Worm (Caenorhabditis elegans) whole organism, L4 larva: Measurements from ENCODE around the gene ska-3.
"Not testable (repeated sequence)": the region's sequence is repeated elsewhere in the genome, so short reads cannot be mapped to it uniquely, and the experiment has no call there.

Source experiments
- T26A8.4 ChIP-seq: fragments of 200-800 bp; sonication (Bioruptor generic); IDR thresholded peaks from 2 replicates; pipeline ENCODE4 v1.3.6; 2022; ENCODE audit warnings: missing genetic modification characterization, missing compliant biosample characterization
- Y48G9A.11 ChIP-seq: fragments of 200-800 bp; sonication (Bioruptor generic); IDR thresholded peaks from 2 replicates; pipeline ENCODE4 v1.3.6; 2022; ENCODE audit warnings: missing genetic modification reagents, missing genetic modification characterization, missing compliant biosample characterization
- arid-1 ChIP-seq: fragments of 200-800 bp; sonication (Bioruptor generic); conservative IDR thresholded peaks from 2 replicates; pipeline ENCODE4 v1.3.6; 2022; ENCODE audit warnings: missing genetic modification reagents, missing genetic modification characterization, missing compliant biosample characterization
- attf-4 ChIP-seq: sonication (generic microtip); optimal IDR thresholded peaks from 3 replicates; lab custom pipeline; 2017; ENCODE audit warnings: missing biosample characterization, missing genetic modification characterization
- ceh-44 ChIP-seq: fragments of 200-800 bp; sonication (Bioruptor generic); IDR thresholded peaks from 2 replicates; pipeline ENCODE4 v1.3.6; 2022; ENCODE audit warnings: missing genetic modification reagents, missing genetic modification characterization, missing compliant biosample characterization
- ces-1 ChIP-seq: fragments of 150-350 bp; sonication (generic microtip); optimal IDR thresholded peaks from 4 replicates; lab custom pipeline; 2014; ENCODE audit warnings: missing biosample characterization, missing genetic modification reagents, missing genetic modification characterization
- ctbp-1 ChIP-seq: fragments of 200-800 bp; sonication (Bioruptor generic); IDR thresholded peaks from 2 replicates; pipeline ENCODE4 v1.3.6; 2022; ENCODE audit warnings: missing genetic modification reagents, missing genetic modification characterization, missing compliant biosample characterization
- daf-16 ChIP-seq, 3 experiments: sonication (generic microtip); optimal IDR thresholded peaks; 2 replicates each; lab custom pipeline; 2016 to 2017; ENCODE audit warnings: missing genetic modification characterization in 3 of 3, missing genetic modification reagents in 3 of 3, mild to moderate bottlenecking in 2 of 3, missing compliant biosample characterization in 2 of 3, missing biosample characterization in 1 of 3, moderate library complexity in 1 of 3
- dmd-6 ChIP-seq: fragments of 200-800 bp; sonication (Bioruptor generic); IDR thresholded peaks from 2 replicates; pipeline ENCODE4 v1.3.6; 2022; ENCODE audit warnings: missing genetic modification reagents, missing genetic modification characterization, missing compliant biosample characterization
- dmd-8 ChIP-seq: fragments of 200-800 bp; sonication (Bioruptor generic); IDR thresholded peaks from 2 replicates; pipeline ENCODE4 v1.3.6; 2022; ENCODE audit warnings: missing genetic modification characterization, missing compliant biosample characterization
- egl-43 ChIP-seq: fragments of 200-800 bp; sonication (Bioruptor generic); IDR thresholded peaks from 2 replicates; pipeline ENCODE4 v1.3.6; 2022; ENCODE audit warnings: missing genetic modification reagents, missing genetic modification characterization, missing compliant biosample characterization
- hlh-11 ChIP-seq: fragments of 200-800 bp; sonication (Bioruptor generic); optimal IDR thresholded peaks from 2 replicates; lab custom pipeline; 2018; ENCODE audit warnings: mild to moderate bottlenecking, missing genetic modification characterization, missing compliant biosample characterization
- hlh-30 ChIP-seq: sonication (generic microtip); optimal IDR thresholded peaks from 2 replicates; lab custom pipeline; 2017; ENCODE audit warnings: antibody characterized with exemption, mild to moderate bottlenecking, missing genetic modification characterization, missing compliant biosample characterization; ENCODE audit not compliant: insufficient read depth
- hmg-1.1 ChIP-seq: fragments of 200-800 bp; sonication (Bioruptor generic); IDR thresholded peaks from 2 replicates; pipeline ENCODE4 v1.3.6; 2022; ENCODE audit warnings: missing genetic modification reagents, missing genetic modification characterization, missing compliant biosample characterization
- lim-7 ChIP-seq: fragments of 200-800 bp; sonication (Bioruptor generic); IDR thresholded peaks from 2 replicates; pipeline ENCODE4 v1.3.6; 2022; ENCODE audit warnings: missing genetic modification characterization, missing compliant biosample characterization
- lin-1 ChIP-seq: fragments of 200-800 bp; sonication (Bioruptor generic); IDR thresholded peaks from 2 replicates; pipeline ENCODE4 v1.3.6; 2022; ENCODE audit warnings: missing genetic modification reagents, missing genetic modification characterization, missing compliant biosample characterization
- lin-38 ChIP-seq: fragments of 200-800 bp; sonication (Bioruptor generic); IDR thresholded peaks from 2 replicates; pipeline ENCODE4 v1.3.6; 2022; ENCODE audit warnings: missing genetic modification reagents, missing genetic modification characterization, missing compliant biosample characterization
- lsy-2 ChIP-seq, 2 experiments: fragments of 150-350 bp in 1 of 2; sonication (generic microtip) in 1 of 2; optimal IDR thresholded peaks; 2 replicates each; lab custom pipeline; 2014 to 2017; ENCODE audit warnings: missing biosample characterization in 2 of 2, missing genetic modification characterization in 2 of 2
- madf-9 ChIP-seq: fragments of 200-800 bp; sonication (Bioruptor generic); conservative IDR thresholded peaks from 2 replicates; pipeline ENCODE4 v1.3.6; 2022; ENCODE audit warnings: missing genetic modification reagents, missing genetic modification characterization, missing compliant biosample characterization
- mep-1 ChIP-seq: fragments of 150-350 bp; sonication (generic microtip); optimal IDR thresholded peaks from 3 replicates; lab custom pipeline; 2014; ENCODE audit warnings: missing biosample characterization, missing genetic modification characterization
- mes-2 ChIP-seq: sonication (generic microtip); optimal IDR thresholded peaks from 2 replicates; lab custom pipeline; 2016; ENCODE audit warnings: missing genotype, mild to moderate bottlenecking, missing genetic modification characterization, missing compliant biosample characterization; ENCODE audit not compliant: poor library complexity, severe bottlenecking
- nhr-41 ChIP-seq: fragments of 200-800 bp; sonication (Bioruptor generic); IDR thresholded peaks from 2 replicates; pipeline ENCODE4 v1.3.6; 2022; ENCODE audit warnings: missing genetic modification reagents, missing genetic modification characterization, missing compliant biosample characterization
- pha-4 ChIP-seq, 2 experiments: fragments of 150-350 bp in 1 of 2; fragments of 200-800 bp in 1 of 2; sonication (Bioruptor generic) in 1 of 2; IDR thresholded peaks in 1 of 2; optimal IDR thresholded peaks in 1 of 2; 2 replicates each; pipeline versions ENCODE4 v1.3.6 to Lab custom; 2014 to 2022; ENCODE audit warnings: missing genetic modification characterization in 2 of 2, missing genetic modification reagents in 2 of 2, missing biosample characterization in 1 of 2, missing compliant biosample characterization in 1 of 2
- php-3 ChIP-seq: fragments of 200-800 bp; sonication (Bioruptor generic); IDR thresholded peaks from 2 replicates; pipeline ENCODE4 v1.3.6; 2022; ENCODE audit warnings: missing genetic modification reagents, missing genetic modification characterization, missing compliant biosample characterization
- pqm-1 ChIP-seq: sonication (generic microtip); optimal IDR thresholded peaks from 2 replicates; lab custom pipeline; 2017; ENCODE audit warnings: missing biosample characterization, missing genetic modification characterization
- rbr-2 ChIP-seq: sonication (generic microtip); optimal IDR thresholded peaks from 2 replicates; lab custom pipeline; 2016; ENCODE audit warnings: missing genotype, missing genetic modification characterization, missing compliant biosample characterization
- saeg-2 ChIP-seq: fragments of 200-800 bp; sonication (Bioruptor generic); IDR thresholded peaks from 2 replicates; pipeline ENCODE4 v1.3.6; 2022; ENCODE audit warnings: missing genetic modification reagents, missing genetic modification characterization, missing compliant biosample characterization
- set-16 ChIP-seq: fragments of 200-800 bp; sonication (Bioruptor generic); IDR thresholded peaks from 2 replicates; pipeline ENCODE4 v1.3.6; 2022; ENCODE audit warnings: missing genetic modification reagents, missing genetic modification characterization, missing compliant biosample characterization
- skn-1 ChIP-seq: fragments of 150-350 bp; optimal IDR thresholded peaks from 2 replicates; lab custom pipeline; 2014; ENCODE audit warnings: missing biosample characterization, missing genetic modification characterization
- snpc-1.2 ChIP-seq: fragments of 200-800 bp; sonication (Bioruptor generic); IDR thresholded peaks from 2 replicates; pipeline ENCODE4 v1.3.6; 2022; ENCODE audit warnings: missing genetic modification reagents, missing genetic modification characterization, missing compliant biosample characterization
- spr-1 ChIP-seq: sonication (generic microtip); optimal IDR thresholded peaks from 2 replicates; lab custom pipeline; 2016; ENCODE audit warnings: mild to moderate bottlenecking, missing genetic modification characterization, missing compliant biosample characterization
- tra-1 ChIP-seq: fragments of 200-800 bp; sonication (Bioruptor generic); IDR thresholded peaks from 2 replicates; pipeline ENCODE4 v1.3.6; 2022; ENCODE audit warnings: missing genetic modification reagents, missing genetic modification characterization, missing compliant biosample characterization
- unc-62 ChIP-seq, 3 experiments: fragments of 150-350 bp in 1 of 3; sonication (generic microtip); optimal IDR thresholded peaks in 2 of 3; peaks in 1 of 3; 1 replicate in 1 of 3; 2 replicates in 2 of 3; lab custom pipeline; 2014 to 2017; ENCODE audit warnings: missing biosample characterization in 3 of 3, missing genetic modification characterization in 3 of 3, missing genetic modification reagents in 3 of 3, missing genotype in 1 of 3
- vab-7 ChIP-seq: fragments of 200-800 bp; sonication (Bioruptor generic); IDR thresholded peaks from 2 replicates; pipeline ENCODE4 v1.3.6; 2022; ENCODE audit warnings: missing genetic modification reagents, missing genetic modification characterization, missing compliant biosample characterization
- zip-11 ChIP-seq: fragments of 200-800 bp; sonication (Bioruptor generic); IDR thresholded peaks from 2 replicates; pipeline ENCODE4 v1.3.6; 2022; ENCODE audit warnings: missing genetic modification characterization, missing compliant biosample characterization

ska-3 gene

DNA sequence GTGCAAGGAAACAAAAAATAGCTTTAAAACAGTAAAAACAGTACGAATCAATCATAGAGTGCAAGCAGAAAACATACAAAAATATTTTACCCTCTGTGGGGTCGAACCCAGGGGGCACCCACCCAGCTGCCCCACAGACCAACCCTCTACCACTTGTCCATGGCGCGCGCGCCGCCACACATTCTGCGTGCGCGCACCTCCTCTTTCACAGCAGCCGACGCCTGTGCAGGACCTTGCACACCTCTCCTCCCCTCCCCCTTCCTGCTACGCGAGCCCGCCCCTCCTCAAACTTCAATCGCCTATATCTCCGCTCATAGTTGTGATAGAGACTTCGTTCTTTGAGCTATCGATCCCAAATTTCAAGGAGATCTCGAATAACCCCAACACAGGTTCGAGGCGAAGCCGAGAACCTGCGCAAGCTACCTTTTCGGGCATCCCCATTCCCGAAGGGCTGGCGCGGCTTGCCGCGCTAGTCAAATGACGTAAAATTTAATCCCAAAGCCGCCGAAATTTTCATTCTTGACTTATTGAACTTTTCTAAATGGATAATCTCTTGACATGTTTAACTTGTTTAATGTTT, 41.4 kb downstream of the ska-3 start:
- TF ChIP-seq arid-1 (GFP tag; lab: Robert Waterston, UW) (peak; percentile 79), saeg-2 (peak; percentile 75; the same call in 1 of the 2 replicates), snpc-1.2 (GFP tag; lab: Robert Waterston, UW) (peak; percentile 94), egl-43 (peak; percentile 86), nhr-41 (GFP tag; lab: Robert Waterston, UW) (0 out of 2 replicates have a peak, but pooled peaks have one; percentile 26), set-16 (GFP tag; lab: Robert Waterston, UW) (peak; percentile 99), hlh-11 (peak; percentile 1), dmd-8 (GFP tag; lab: Robert Waterston, UW) (0 out of 2 replicates have a peak, but pooled peaks have one; percentile 44), zip-11 (GFP tag; lab: Robert Waterston, UW) (0 out of 2 replicates have a peak, but pooled peaks have one; percentile 29), lim-7 (GFP tag; lab: Robert Waterston, UW) (peak; percentile 65), lin-38 (GFP tag; lab: Robert Waterston, UW) (peak; percentile 83), hmg-1.1 (GFP tag; lab: Robert Waterston, UW) (peak; percentile 81), php-3 (GFP tag; lab: Robert Waterston, UW) (peak; percentile 60; the same call in 1 of the 2 replicates), madf-9 (peak; percentile 47; the same call in 1 of the 2 replicates), tra-1 (GFP tag; lab: Robert Waterston, UW) (peak; percentile 56; the same call in 1 of the 2 replicates), dmd-6 (peak; percentile 69), pha-4 (GFP tag; IDR thresholded peaks at IDR 0.05; lab: Robert Waterston, UW) (peak; percentile 73; the same call in 1 of the 2 replicates), mes-2 (tag; lab: Kevin White, UChicago) (peak; percentile 3), T26A8.4 (GFP tag; lab: Robert Waterston, UW) (peak; percentile 81), Y48G9A.11 (GFP tag; lab: Robert Waterston, UW) (peak; percentile 94), lin-1 (GFP tag; lab: Robert Waterston, UW) (peak; percentile 39; the same call in 1 of the 2 replicates), ctbp-1 (GFP tag; lab: Robert Waterston, UW) (0 out of 2 replicates have a peak, but pooled peaks have one; percentile 23), ceh-44 (GFP tag; lab: Robert Waterston, UW) (peak; percentile 85), vab-7 (GFP tag; lab: Robert Waterston, UW) (peak; percentile 40; the same call in 1 of the 2 replicates)
- TF ChIP-seq pha-4 (tag; optimal IDR thresholded peaks at IDR 0.05; lab: Kevin White, UChicago): not testable (repeated sequence)

DNA sequence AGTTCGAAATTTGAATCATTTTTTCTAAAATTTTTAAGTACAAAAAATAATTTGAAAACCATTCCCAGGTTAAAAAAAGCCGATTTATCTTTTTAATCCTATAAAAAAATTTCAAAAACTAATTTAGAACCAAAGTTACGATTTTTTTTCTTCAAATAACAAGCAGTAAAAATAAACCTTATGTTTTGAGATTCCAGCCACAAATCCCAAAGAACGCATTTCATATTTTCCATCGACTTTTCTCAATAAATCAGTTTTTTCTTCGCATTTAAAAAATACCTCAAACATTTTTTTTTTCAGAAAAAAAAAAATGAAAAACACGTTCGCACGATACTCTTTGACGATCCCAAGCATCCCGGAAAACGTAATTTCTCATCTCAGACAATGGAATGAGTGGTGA, 43.6 kb downstream of the ska-3 start, which contains the start of gene ckk-1:
Gene ckk-1 (plus strand): TSS at position 301 of the 400 bp plus-strand sequence.
- TF ChIP-seq pqm-1 (tag; lab: Kevin White, UChicago) (no peak), spr-1 (tag; lab: Kevin White, UChicago) (no peak), hmg-1.1 (GFP tag; lab: Robert Waterston, UW) (no peak), skn-1 (tag; lab: Kevin White, UChicago) (no peak), ceh-44 (GFP tag; lab: Robert Waterston, UW) (no peak), rbr-2 (tag; lab: Kevin White, UChicago) (no peak)

DNA sequence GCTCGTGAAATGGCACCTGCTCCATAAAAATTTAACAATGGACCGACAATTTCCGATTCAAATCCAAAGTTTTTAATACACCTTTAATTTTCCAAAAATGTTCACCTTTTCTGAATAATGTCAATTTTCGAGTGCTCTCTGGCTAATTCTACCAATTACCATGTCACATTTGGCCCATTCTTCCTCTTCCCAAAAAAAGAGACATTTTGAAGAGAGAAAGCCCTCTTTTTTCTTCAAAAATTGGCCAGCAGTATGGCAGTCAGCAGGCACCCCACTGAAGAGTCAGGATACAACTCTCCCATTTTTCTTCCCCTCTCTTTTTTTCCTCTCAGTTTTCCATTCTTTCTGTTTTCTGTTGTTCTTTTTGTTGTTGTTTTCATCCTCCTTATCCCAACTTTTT, 44.3 kb downstream of the ska-3 start:
- peak; percentile 5 for TF ChIP-seq rbr-2 (tag; lab: Kevin White, UChicago)
- peak in 1 of 2 experiments; percentile 10 for TF ChIP-seq lsy-2 (tag; optimal IDR thresholded peaks at IDR 0.05; lab: Kevin White, UChicago)
- peak; percentile 11 for TF ChIP-seq hlh-30 (tag; lab: Kevin White, UChicago)
- no peak for TF ChIP-seq pha-4 (GFP tag; IDR thresholded peaks at IDR 0.05; lab: Robert Waterston, UW)
- no peak for TF ChIP-seq pha-4 (tag; optimal IDR thresholded peaks at IDR 0.05; lab: Kevin White, UChicago)
- TF ChIP-seq php-3 (GFP tag; lab: Robert Waterston, UW): no peak
- no peak for TF ChIP-seq ces-1 (GFP tag; lab: Kevin White, UChicago)
- TF ChIP-seq daf-16 (GFP tag; optimal IDR thresholded peaks at IDR 0.05; lab: Kevin White, UChicago): peak in 1 of 2 experiments; percentile 9
- TF ChIP-seq daf-16 (tag; optimal IDR thresholded peaks at IDR 0.05; lab: Kevin White, UChicago): no peak
- TF ChIP-seq hmg-1.1 (GFP tag; lab: Robert Waterston, UW): peak; percentile 39; the same call in 1 of the 2 replicates
- no peak for TF ChIP-seq tra-1 (GFP tag; lab: Robert Waterston, UW)
- no peak for TF ChIP-seq attf-4 (tag; lab: Kevin White, UChicago)
- no peak for TF ChIP-seq mep-1 (tag; lab: Kevin White, UChicago)
- TF ChIP-seq unc-62 (GFP tag; optimal IDR thresholded peaks at IDR 0.05 in 1 of 2; lab: Kevin White, UChicago): peak in 1 of 2 experiments; percentile 94
- TF ChIP-seq unc-62 (tag; optimal IDR thresholded peaks at IDR 0.05; lab: Kevin White, UChicago): no peak
